Worm (Caenorhabditis elegans) whole organism, early embryonic: ENCODE data around the gene fbxa-25.

Experiments used
- F13C5.2 ChIP-seq: sonication (generic microtip); optimal IDR thresholded peaks from 2 replicates; lab custom pipeline; 2017; ENCODE audit warnings: mild to moderate bottlenecking, missing genetic modification characterization, inconsistent platforms, missing compliant biosample characterization
- aly-1 ChIP-seq: sonication (generic microtip); optimal IDR thresholded peaks from 2 replicates; lab custom pipeline; 2016; ENCODE audit warnings: missing genetic modification characterization, missing compliant biosample characterization
- ama-1 ChIP-seq: fragments of 150-350 bp; optimal IDR thresholded peaks from 2 replicates; lab custom pipeline; 2014
- ceh-13 ChIP-seq: fragments of 200-800 bp; sonication (Bioruptor generic); optimal IDR thresholded peaks from 2 replicates; lab custom pipeline; 2018; ENCODE audit warnings: mild to moderate bottlenecking, missing genetic modification characterization, missing compliant biosample characterization
- ets-7 ChIP-seq: sonication (generic microtip); optimal IDR thresholded peaks from 2 replicates; lab custom pipeline; 2016; ENCODE audit warnings: missing genotype, missing genetic modification characterization, missing compliant biosample characterization
- hmbx-1 ChIP-seq: sonication (generic microtip); optimal IDR thresholded peaks from 2 replicates; lab custom pipeline; 2016; ENCODE audit warnings: mild to moderate bottlenecking, missing genetic modification characterization, missing compliant biosample characterization
- hmg-4 ChIP-seq: fragments of 200-800 bp; sonication (Bioruptor generic); optimal IDR thresholded peaks from 2 replicates; lab custom pipeline; 2018; ENCODE audit warnings: mild to moderate bottlenecking, missing genetic modification characterization, missing compliant biosample characterization
- hnd-1 ChIP-seq: sonication (generic microtip); optimal IDR thresholded peaks from 2 replicates; lab custom pipeline; 2016; ENCODE audit warnings: missing genetic modification characterization, missing compliant biosample characterization
- pes-1 ChIP-seq: fragments of 200-800 bp; sonication (Bioruptor generic); IDR thresholded peaks from 2 replicates; pipeline ENCODE4 v1.3.6; 2022; ENCODE audit warnings: missing genetic modification reagents, missing genetic modification characterization, missing compliant biosample characterization
- scrt-1 ChIP-seq: fragments of 200-800 bp; sonication (Bioruptor generic); IDR thresholded peaks from 2 replicates; pipeline ENCODE4 v1.3.6; 2022; ENCODE audit warnings: missing genetic modification characterization, missing compliant biosample characterization
- sea-1 ChIP-seq: fragments of 200-800 bp; sonication (Bioruptor generic); conservative IDR thresholded peaks from 2 replicates; pipeline ENCODE4 v1.3.6; 2022; ENCODE audit warnings: missing genetic modification characterization, missing compliant biosample characterization
- tbx-11 ChIP-seq: fragments of 200-800 bp; sonication (Bioruptor generic); IDR thresholded peaks from 2 replicates; pipeline ENCODE4 v1.3.6; 2022; ENCODE audit warnings: missing genetic modification characterization, missing compliant biosample characterization
- tra-4 ChIP-seq: sonication (generic microtip); optimal IDR thresholded peaks from 2 replicates; lab custom pipeline; 2017; ENCODE audit warnings: missing genetic modification characterization, missing compliant biosample characterization

DNA sequence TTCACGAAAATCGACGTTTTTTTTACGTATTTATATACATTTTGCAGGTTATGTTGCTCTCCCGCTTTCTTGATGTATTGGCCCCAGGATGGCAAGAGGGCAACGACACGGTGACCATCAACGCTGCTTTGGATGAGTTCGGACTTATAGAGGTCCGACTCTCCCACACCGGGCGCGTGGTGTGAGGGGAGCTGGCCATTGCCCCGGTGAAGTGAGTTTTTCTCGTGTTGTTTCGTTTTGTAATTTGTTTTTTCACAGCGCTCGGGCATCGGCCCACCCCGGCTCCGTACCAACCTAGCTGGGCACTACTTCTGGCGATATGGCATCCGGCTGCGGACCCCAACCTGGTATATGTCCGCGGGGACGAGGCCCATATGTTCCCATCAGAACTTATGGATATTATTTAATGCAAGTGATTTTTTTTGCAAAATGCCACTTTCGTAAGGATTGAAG is 25.1 kb upstream of the fbxa-25 start, which contains the start of gene Y82E9BR.20:
- no peak for TF ChIP-seq scrt-1
- TF ChIP-seq tbx-11 (GFP tag; lab: Robert Waterston, UW), result no peak
- TF ChIP-seq tra-4, result no peak
- no peak for TF ChIP-seq sea-1 (GFP tag; lab: Robert Waterston, UW)
- no peak for TF ChIP-seq pes-1
- TF ChIP-seq hmg-4, result no peak
- TF ChIP-seq aly-1, result no peak
- TF ChIP-seq ama-1 (lab: Kevin White, UChicago), result no peak
- no peak for TF ChIP-seq hmbx-1 (tag; lab: Kevin White, UChicago)
- no peak for TF ChIP-seq hnd-1 (tag; lab: Kevin White, UChicago)
- no peak for TF ChIP-seq ceh-13 (GFP tag; lab: Kevin White, UChicago)
- TF ChIP-seq ets-7, result no peak
- no peak for TF ChIP-seq F13C5.2
